Fruit fly (Drosophila melanogaster) S2 (cell line): ENCODE results near the gene dpr10.

Experiments
- CG8478 ChIP-seq: fragments of >200 bp; optimal IDR thresholded peaks from 2 replicates; lab custom pipeline; 2018
- CTCF ChIP-seq, 2 experiments: fragments of >200 bp; optimal IDR thresholded peaks; 2 replicates each; lab custom pipeline; 2018

DNA sequence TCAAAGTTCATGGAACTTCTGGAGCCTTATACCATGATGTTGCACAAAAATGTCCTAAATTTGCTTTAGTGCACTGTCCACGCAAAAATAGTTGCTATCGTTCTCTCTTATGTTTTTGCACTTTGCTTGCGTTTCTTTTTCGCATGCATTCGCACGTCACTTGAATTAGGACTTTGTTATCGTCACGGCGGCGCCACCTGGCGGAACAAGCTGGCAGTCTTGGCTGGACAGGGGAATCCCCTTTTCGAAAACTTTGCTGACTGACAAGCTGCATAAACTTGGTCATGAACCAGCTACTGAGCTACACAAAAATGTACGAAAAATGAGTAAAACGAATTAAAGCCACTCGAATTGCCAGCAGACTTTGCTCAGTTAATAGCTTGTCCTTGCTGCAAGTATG is 13.7 kb upstream of the dpr10 start:
- TF ChIP-seq CG8478, result no peak
- peak; percentile 67 to 68 for TF ChIP-seq CTCF (optimal IDR thresholded peaks at IDR 0.05; lab: Kevin White, UChicago)
